Worm (Caenorhabditis elegans): ENCODE results near the gene F15E6.5.

F15E6.5 gene

DNA sequence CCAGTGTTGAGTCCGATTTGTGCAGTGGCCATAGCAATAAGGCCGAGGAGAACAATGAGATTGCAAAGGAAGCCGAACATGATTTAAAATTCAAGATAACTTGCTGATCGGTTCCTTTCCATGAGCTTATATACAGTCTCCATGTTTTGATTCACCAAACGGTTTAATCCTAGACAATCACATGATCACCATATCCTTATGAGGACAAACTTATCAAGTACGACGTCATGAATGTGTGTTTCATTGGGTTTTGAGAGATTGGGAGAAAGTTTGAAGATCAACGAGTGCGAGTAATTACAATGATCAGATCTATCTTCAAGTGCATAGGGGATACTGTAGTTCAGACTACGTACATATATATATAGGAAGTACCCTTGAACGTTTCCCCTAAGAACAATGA lies 1.1 kb downstream of the F15E6.5 start, which contains the start of gene dct-7:
TSS of gene dct-7 (minus strand) at position 101 of the 400 bp plus-strand sequence.
- TF ChIP-seq lin-32 (GFP tag; optimal IDR thresholded peaks at IDR 0.05): no peak
- TF ChIP-seq unc-120 (tag; optimal IDR thresholded peaks at IDR 0.05; ENCODE audit: poor library complexity, severe bottlenecking): no peak
- no peak for TF ChIP-seq mls-2 (tag; optimal IDR thresholded peaks at IDR 0.05)
- no peak for TF ChIP-seq flh-1 (GFP tag; optimal IDR thresholded peaks at IDR 0.05)
- no peak for TF ChIP-seq ztf-11 (tag; optimal IDR thresholded peaks at IDR 0.05)
- no peak for TF ChIP-seq lin-13 (tag; optimal IDR thresholded peaks at IDR 0.05)
- TF ChIP-seq ham-2 (GFP tag; optimal IDR thresholded peaks at IDR 0.05): no peak
- TF ChIP-seq bed-3 (GFP tag; optimal IDR thresholded peaks at IDR 0.05): no peak
- TF ChIP-seq ceh-83 (GFP tag; optimal IDR thresholded peaks at IDR 0.05): no peak
- no peak for TF ChIP-seq nhr-2 (tag; optimal IDR thresholded peaks at IDR 0.05)
- no peak for TF ChIP-seq nhr-237 (tag; optimal IDR thresholded peaks at IDR 0.05)

DNA sequence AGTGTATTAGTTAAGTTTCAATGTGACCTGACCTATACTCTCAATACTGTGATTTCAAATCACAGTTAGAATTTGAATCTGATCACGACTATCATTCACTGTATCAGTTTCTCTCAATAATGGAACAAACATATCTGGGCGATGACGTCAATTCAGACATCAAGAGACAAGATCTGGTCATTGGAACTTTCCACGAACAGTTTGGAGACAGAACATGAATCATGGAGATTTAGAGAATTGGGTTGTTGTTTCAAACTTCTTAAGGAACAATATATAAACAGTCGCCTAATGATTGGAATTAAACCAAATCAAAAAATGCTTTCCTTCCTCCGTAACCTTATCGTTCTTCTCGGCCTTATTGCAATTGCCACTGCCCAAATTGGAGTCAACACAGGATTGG lies 1.8 kb downstream of the F15E6.5 start, which contains the start of gene F15E6.4:
TSS of gene F15E6.4 (plus strand) at position 301 of the 400 bp plus-strand sequence.
- no peak for TF ChIP-seq ztf-11 (tag; optimal IDR thresholded peaks at IDR 0.05)
- no peak for TF ChIP-seq ceh-83 (GFP tag; optimal IDR thresholded peaks at IDR 0.05)
- no peak for TF ChIP-seq unc-62 (GFP tag; optimal IDR thresholded peaks at IDR 0.05)
- TF ChIP-seq unc-39 (tag; optimal IDR thresholded peaks at IDR 0.05): no peak
- no peak for TF ChIP-seq unc-120 (tag; optimal IDR thresholded peaks at IDR 0.05; ENCODE audit: poor library complexity, severe bottlenecking)
- no peak for TF ChIP-seq sptf-1 (tag; optimal IDR thresholded peaks at IDR 0.05)
- TF ChIP-seq blmp-1 (tag; optimal IDR thresholded peaks at IDR 0.05): no peak
- no peak for TF ChIP-seq drap-1 (GFP tag; optimal IDR thresholded peaks at IDR 0.05)
- TF ChIP-seq nhr-237 (tag; optimal IDR thresholded peaks at IDR 0.05): no peak
- no peak for TF ChIP-seq mab-5 (tag; optimal IDR thresholded peaks at IDR 0.05)
- TF ChIP-seq nhr-28 (tag; optimal IDR thresholded peaks at IDR 0.05): no peak
- TF ChIP-seq elt-3 (tag; optimal IDR thresholded peaks at IDR 0.05): no peak
- no peak for TF ChIP-seq ceh-39 (tag; optimal IDR thresholded peaks at IDR 0.05)
- TF ChIP-seq ces-1 (GFP tag; optimal IDR thresholded peaks at IDR 0.05): no peak
- TF ChIP-seq tbx-8 (GFP tag; optimal IDR thresholded peaks at IDR 0.05): no peak
- TF ChIP-seq nhr-76 (tag; optimal IDR thresholded peaks at IDR 0.05): no peak
- no peak for TF ChIP-seq mep-1 (tag; optimal IDR thresholded peaks at IDR 0.05)
- TF ChIP-seq mls-2 (tag; optimal IDR thresholded peaks at IDR 0.05): no peak

DNA sequence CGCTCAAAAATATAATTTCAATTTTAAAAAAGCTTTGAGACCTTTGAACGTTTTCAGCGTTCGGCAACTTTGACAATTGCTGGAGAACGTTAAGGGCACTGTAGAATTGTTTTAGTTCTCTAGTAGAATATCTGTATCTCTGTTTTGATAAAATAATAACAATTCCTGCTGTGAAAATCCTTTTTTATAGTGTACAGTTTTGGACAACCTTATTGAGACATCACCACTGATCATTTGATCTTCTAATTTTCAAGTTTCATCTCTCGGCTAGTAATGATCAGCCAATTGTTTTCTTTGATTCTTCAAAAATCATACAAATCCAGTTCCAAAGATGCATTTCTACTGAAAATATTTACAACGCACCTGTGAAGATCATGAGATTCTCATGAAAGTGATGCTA lies 3.2 kb downstream of the F15E6.5 start, which contains the start of gene F15E6.10:
TSS of gene F15E6.10 (plus strand) at position 301 of the 400 bp plus-strand sequence.
- TF ChIP-seq tbx-8 (GFP tag; optimal IDR thresholded peaks at IDR 0.05) (no peak), nhr-28 (tag; optimal IDR thresholded peaks at IDR 0.05) (no peak), bed-3 (GFP tag; optimal IDR thresholded peaks at IDR 0.05) (no peak), nhr-2 (tag; optimal IDR thresholded peaks at IDR 0.05) (no peak), ces-1 (GFP tag; optimal IDR thresholded peaks at IDR 0.05) (no peak), lin-13 (tag; optimal IDR thresholded peaks at IDR 0.05) (no peak), pha-4 (tag; optimal IDR thresholded peaks at IDR 0.05) (no peak), zip-8 (tag; optimal IDR thresholded peaks at IDR 0.05) (no peak), lsy-2 (tag; optimal IDR thresholded peaks at IDR 0.05) (no peak), flh-1 (GFP tag; optimal IDR thresholded peaks at IDR 0.05) (no peak), snpc-4 (tag; optimal IDR thresholded peaks at IDR 0.05) (no peak), unc-39 (tag; optimal IDR thresholded peaks at IDR 0.05) (no peak), hlh-1 (tag; optimal IDR thresholded peaks at IDR 0.05) (no peak), lin-32 (GFP tag; optimal IDR thresholded peaks at IDR 0.05) (no peak), elt-1 (tag; optimal IDR thresholded peaks at IDR 0.05; ENCODE audit: borderline replicate concordance, insufficient read depth) (no peak)

DNA sequence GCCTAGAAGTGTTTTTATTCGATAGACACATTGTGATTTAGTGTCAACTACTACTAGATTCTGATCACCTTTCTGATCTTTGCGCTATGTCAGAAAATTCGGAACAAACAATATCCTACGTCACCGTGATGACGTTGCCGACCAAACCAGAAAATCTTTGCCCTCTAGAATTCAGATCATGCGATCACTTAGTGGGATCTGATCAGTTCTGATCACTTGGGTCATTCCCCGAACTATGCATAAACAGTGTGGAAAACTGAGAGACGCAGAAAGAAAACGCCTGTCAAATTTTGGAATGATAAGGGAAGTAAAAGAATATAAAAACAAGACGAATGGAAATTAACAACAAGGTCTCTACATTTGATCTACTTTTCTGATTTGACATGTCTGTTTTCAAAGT lies 5.2 kb downstream of the F15E6.5 start, which contains the start of gene F15E6.3:
TSS of gene F15E6.3 (plus strand) at position 344 of the 400 bp plus-strand sequence.
- TF ChIP-seq ceh-43 (GFP tag; optimal IDR thresholded peaks at IDR 0.05) (no peak), zip-8 (tag; optimal IDR thresholded peaks at IDR 0.05) (no peak), bed-3 (GFP tag; optimal IDR thresholded peaks at IDR 0.05) (no peak), snpc-4 (tag; optimal IDR thresholded peaks at IDR 0.05) (no peak), nhr-28 (tag; optimal IDR thresholded peaks at IDR 0.05) (no peak), lin-32 (GFP tag; optimal IDR thresholded peaks at IDR 0.05) (no peak), unc-62 (GFP tag; optimal IDR thresholded peaks at IDR 0.05) (no peak), ceh-39 (tag; optimal IDR thresholded peaks at IDR 0.05) (no peak), tbx-8 (GFP tag; optimal IDR thresholded peaks at IDR 0.05) (no peak), flh-1 (GFP tag; optimal IDR thresholded peaks at IDR 0.05) (no peak), pha-4 (tag; optimal IDR thresholded peaks at IDR 0.05) (no peak), nhr-12 (tag; optimal IDR thresholded peaks at IDR 0.05) (no peak), mls-2 (tag; optimal IDR thresholded peaks at IDR 0.05) (no peak), ceh-83 (GFP tag; optimal IDR thresholded peaks at IDR 0.05) (no peak)
